Worm (Caenorhabditis elegans): ENCODE measurements around the gene din-1.
A peak's percentile ranks its signal among the peaks of the same experiment; 100 is the strongest.

The din-1 gene

DNA sequence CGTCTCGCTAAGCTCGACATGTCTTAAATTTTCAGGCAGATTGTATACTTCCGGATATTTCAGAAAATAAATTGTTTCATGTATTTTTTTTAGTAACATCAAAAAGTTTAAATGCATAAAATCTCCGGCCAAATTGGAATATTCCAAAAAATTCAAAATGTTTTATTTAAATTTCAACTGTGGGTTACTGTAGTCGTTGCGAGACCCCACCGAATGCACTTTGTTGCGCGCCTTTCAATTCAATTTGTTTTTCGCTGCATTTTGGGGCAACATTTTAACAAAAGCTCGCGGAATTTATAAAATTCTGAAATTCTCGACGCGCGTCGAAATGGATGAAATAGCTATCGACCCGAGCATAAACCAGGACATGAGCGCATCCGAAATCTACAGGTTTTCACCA is 60.5 kb downstream of the din-1 start, which contains the start of gene F54D5.2:
Gene F54D5.2, plus strand, starts transcription at position 237 of the 400 bp plus-strand sequence.
- TF ChIP-seq klf-2 (GFP tag; conservative IDR thresholded peaks at IDR 0.05) = no peak
- no peak for TF ChIP-seq T22C8.4 (GFP tag; IDR thresholded peaks at IDR 0.05)
- no peak for TF ChIP-seq ztf-23 (GFP tag; IDR thresholded peaks at IDR 0.05)
- TF ChIP-seq tab-1 (GFP tag; IDR thresholded peaks at IDR 0.05) = no peak
- TF ChIP-seq ztf-29 (GFP tag; IDR thresholded peaks at IDR 0.05) = no peak
- TF ChIP-seq flt-1 (GFP tag; IDR thresholded peaks at IDR 0.05) = no peak
- no peak for TF ChIP-seq cog-1 (tag; optimal IDR thresholded peaks at IDR 0.05)
- TF ChIP-seq ref-1 (GFP tag; conservative IDR thresholded peaks at IDR 0.05) = no peak
- no peak for TF ChIP-seq med-1 (GFP tag; optimal IDR thresholded peaks at IDR 0.05; ENCODE audit: insufficient read depth)

DNA sequence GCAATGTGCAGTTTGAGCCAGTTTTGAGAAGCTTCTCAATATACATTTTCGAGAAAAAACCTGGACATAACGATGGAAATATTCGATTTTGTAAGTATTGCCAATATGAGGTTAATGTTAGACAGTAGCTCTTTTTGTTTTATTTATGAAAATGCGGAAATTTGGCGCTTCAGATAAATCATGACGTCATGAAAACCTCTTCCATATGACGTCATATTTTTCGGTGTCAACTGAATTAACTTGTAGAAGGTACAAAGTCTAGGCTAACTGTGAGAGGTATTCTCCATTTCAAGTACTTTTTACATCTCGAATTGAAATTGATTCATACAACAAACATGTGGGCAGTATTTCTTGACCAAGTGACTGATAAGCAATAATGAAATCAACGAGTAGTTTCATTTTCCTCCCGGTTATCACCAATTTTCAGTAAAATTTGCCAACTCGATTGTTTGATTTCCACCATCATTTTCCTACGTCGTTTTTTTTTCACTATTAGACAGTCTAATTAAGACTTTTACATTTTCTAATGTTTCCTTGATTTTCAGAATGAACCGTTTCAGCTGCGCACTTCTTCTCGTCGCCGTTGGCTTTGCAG is 62.1 kb downstream of the din-1 start, which contains the start of gene F54D5.3:
Gene F54D5.3, plus strand, starts transcription at position 546 of the 595 bp plus-strand sequence.
- TF ChIP-seq ref-1 (GFP tag; conservative IDR thresholded peaks at IDR 0.05) (no peak), cog-1 (tag; optimal IDR thresholded peaks at IDR 0.05) (no peak), ztf-29 (GFP tag; IDR thresholded peaks at IDR 0.05) (no peak), flt-1 (GFP tag; IDR thresholded peaks at IDR 0.05) (no peak), klf-2 (GFP tag; conservative IDR thresholded peaks at IDR 0.05) (no peak), T22C8.4 (GFP tag; IDR thresholded peaks at IDR 0.05) (no peak), ztf-23 (GFP tag; IDR thresholded peaks at IDR 0.05) (no peak), med-1 (GFP tag; optimal IDR thresholded peaks at IDR 0.05; ENCODE audit: insufficient read depth) (no peak), tab-1 (GFP tag; IDR thresholded peaks at IDR 0.05) (no peak)

DNA sequence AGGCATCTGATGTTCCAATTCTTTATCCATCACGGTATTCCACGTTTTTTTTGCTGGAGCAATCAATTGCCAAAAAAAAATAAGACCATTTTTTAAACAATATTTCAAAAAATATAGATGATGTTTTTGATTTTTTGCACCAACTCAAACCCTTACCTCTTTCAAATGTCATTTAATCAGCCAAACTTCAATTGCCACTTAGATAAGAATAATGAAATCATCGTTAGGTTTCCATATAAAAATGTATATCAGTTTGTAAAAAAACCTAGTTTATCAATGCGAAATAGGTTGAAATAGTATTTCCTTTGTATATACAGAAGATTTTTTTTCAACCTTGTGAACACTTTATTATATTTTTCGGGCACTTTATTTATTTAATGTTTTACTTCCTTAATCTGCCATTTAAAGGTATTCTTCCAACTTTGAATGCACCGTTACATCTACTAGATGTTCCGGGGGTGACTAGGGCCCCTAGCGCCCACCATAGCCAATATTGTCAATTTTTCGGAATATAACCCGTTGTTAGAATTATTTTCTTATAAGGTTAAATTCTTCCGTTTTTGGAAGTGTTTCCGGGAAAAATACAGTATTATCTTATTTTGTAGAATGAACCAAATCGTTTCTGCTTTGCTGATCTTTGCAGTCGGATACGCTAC is 64.1 kb downstream of the din-1 start, which contains the start of the genes F54D5.23 and F54D5.4:
Gene F54D5.23, minus strand, starts transcription at position 75 of the 656 bp plus-strand sequence.
Gene F54D5.4, plus strand, starts transcription at position 606 of the 656 bp plus-strand sequence.
- no peak for TF ChIP-seq ztf-23 (GFP tag; IDR thresholded peaks at IDR 0.05)
- TF ChIP-seq med-1 (GFP tag; optimal IDR thresholded peaks at IDR 0.05; ENCODE audit: insufficient read depth) = no peak
- TF ChIP-seq ref-1 (GFP tag; conservative IDR thresholded peaks at IDR 0.05) = no peak
- no peak for TF ChIP-seq klf-2 (GFP tag; conservative IDR thresholded peaks at IDR 0.05)
- no peak for TF ChIP-seq flt-1 (GFP tag; IDR thresholded peaks at IDR 0.05)
- no peak for TF ChIP-seq cog-1 (tag; optimal IDR thresholded peaks at IDR 0.05)
- no peak for TF ChIP-seq T22C8.4 (GFP tag; IDR thresholded peaks at IDR 0.05)
- no peak for TF ChIP-seq ztf-29 (GFP tag; IDR thresholded peaks at IDR 0.05)
- TF ChIP-seq tab-1 (GFP tag; IDR thresholded peaks at IDR 0.05) = no peak

DNA sequence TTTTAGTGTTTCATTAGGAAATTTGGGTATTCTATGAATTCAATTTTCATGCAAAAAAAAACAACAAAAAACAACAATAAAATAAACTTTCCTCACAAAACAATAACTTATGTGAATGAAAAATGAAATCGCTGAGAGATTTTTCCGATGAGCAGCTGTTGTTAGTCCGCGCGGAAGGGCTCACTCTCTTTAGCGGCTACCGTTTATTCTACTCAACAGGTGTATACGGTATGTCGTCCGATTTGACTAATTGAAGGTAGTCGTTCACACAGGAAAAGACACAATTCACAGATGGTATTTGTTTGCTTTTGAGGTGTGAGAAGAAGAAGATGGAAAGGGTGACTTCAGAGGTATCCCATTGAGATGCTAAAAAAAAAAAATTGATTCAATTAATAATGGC is 64.7 kb downstream of the din-1 start:
- TF ChIP-seq tab-1 (GFP tag; IDR thresholded peaks at IDR 0.05) = no peak
- TF ChIP-seq ref-1 (GFP tag; conservative IDR thresholded peaks at IDR 0.05) = no peak
- no peak for TF ChIP-seq ztf-23 (GFP tag; IDR thresholded peaks at IDR 0.05)
- TF ChIP-seq cog-1 (tag; optimal IDR thresholded peaks at IDR 0.05) = no peak
- no peak for TF ChIP-seq ztf-29 (GFP tag; IDR thresholded peaks at IDR 0.05)

DNA sequence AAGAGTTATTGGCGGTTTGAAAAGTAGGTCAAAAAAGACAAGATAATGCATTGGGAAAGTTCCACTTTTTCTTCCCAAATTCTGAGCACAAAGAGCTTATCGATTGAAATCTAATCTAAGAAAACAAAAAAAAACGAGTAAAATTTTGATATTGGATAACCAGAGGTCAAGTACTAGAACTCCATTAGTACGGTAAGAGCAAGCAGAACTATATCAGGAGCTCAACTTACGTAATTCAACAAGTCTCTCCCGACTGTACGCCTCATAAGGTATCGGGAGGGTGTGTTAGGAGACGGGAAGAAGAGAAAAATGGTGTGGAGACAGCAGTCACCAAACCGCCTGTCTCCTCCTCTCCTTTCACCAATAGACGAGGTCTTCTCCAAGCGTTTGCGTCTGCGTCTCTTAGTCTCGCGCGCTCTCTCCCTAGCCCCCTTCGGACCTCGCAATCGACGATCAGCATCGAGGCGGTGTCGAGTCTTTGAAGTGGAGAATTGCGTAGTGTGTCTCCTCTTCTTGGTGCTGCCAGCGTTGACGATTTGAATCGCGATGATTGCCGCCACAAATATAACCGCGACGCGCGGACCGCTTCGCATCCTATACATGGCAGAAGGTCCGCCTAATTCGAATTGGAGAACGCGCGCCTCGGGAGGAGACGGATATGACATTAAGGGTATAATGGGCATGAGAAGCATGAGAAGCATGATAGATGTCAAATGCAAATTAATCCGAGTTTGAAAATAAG is 66.3 kb downstream of the din-1 start, which contains the start of gene F54D5.5:
Gene F54D5.5, minus strand, starts transcription at position 51 of the 742 bp plus-strand sequence.
- peak; percentile 47; the same call in 1 of the 2 replicates for TF ChIP-seq ztf-23 (GFP tag; IDR thresholded peaks at IDR 0.05)
- TF ChIP-seq T22C8.4 (GFP tag; IDR thresholded peaks at IDR 0.05) = no peak
- peak; percentile 70 for TF ChIP-seq cog-1 (tag; optimal IDR thresholded peaks at IDR 0.05)
- no peak for TF ChIP-seq ref-1 (GFP tag; conservative IDR thresholded peaks at IDR 0.05)
- 0 out of 2 replicates have a peak, but pooled peaks have one; percentile 65 for TF ChIP-seq tab-1 (GFP tag; IDR thresholded peaks at IDR 0.05)
- peak; percentile 72; the same call in 1 of the 2 replicates for TF ChIP-seq flt-1 (GFP tag; IDR thresholded peaks at IDR 0.05)
